Fruit fly (Drosophila melanogaster) S2 (cell line): ENCODE measurements around the gene Acsx4.

Experiments used
- CG8478 ChIP-seq: fragments of >200 bp; optimal IDR thresholded peaks from 2 replicates; lab custom pipeline; 2018
- CTCF ChIP-seq, 2 experiments: fragments of >200 bp; optimal IDR thresholded peaks; 2 replicates each; lab custom pipeline; 2018

DNA sequence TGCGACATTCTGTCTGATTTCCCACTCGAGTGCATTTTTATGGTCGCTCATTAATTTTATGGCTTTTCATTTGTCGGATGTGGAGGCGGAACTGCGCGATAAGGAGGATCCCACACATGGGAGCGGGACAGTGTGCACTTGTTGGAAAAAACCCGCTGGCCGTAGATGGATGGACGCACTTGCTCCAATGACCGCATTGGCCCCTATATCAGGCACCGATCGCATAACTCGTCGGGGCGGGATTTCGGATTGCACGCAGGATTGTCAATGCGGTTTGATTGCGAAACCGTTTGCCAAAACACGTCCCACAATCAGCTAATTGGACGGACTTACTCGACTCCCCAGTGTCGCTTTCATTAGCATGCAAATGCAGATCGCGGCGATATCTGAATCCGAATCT lies 28.2 kb downstream of the Acsx4 start:
- TF ChIP-seq CG8478 (no peak), CTCF (optimal IDR thresholded peaks at IDR 0.05; lab: Kevin White, UChicago) (no peak)
